Worm (Caenorhabditis elegans) whole organism, L1 larva: ENCODE results near the gene Y75D11A.6.

Source experiments
- C16A3.4 ChIP-seq: fragments of 150-350 bp; optimal IDR thresholded peaks from 2 replicates; lab custom pipeline; 2014; ENCODE audit warnings: missing biosample characterization, missing genetic modification characterization
- efl-3 ChIP-seq: fragments of 200-800 bp; sonication (Bioruptor generic); optimal IDR thresholded peaks from 2 replicates; lab custom pipeline; 2018; ENCODE audit warnings: mild to moderate bottlenecking, missing genetic modification characterization, missing compliant biosample characterization
- egl-27 ChIP-seq, 2 experiments: fragments of 150-350 bp in 1 of 2; sonication (generic microtip); optimal IDR thresholded peaks; 3 replicates each; lab custom pipeline; 2017 to 2018; ENCODE audit warnings: missing biosample characterization in 2 of 2, missing genetic modification characterization in 2 of 2, missing genetic modification reagents in 2 of 2
- fkh-10 ChIP-seq: sonication (generic microtip); optimal IDR thresholded peaks from 2 replicates; lab custom pipeline; 2017; ENCODE audit warnings: missing biosample characterization, missing genetic modification reagents, missing genetic modification characterization
- fkh-8 ChIP-seq: sonication (generic microtip); optimal IDR thresholded peaks from 2 replicates; lab custom pipeline; 2016; ENCODE audit warnings: mild to moderate bottlenecking, missing genetic modification characterization, missing compliant biosample characterization
- lin-15B ChIP-seq: fragments of 150-350 bp; sonication (generic microtip); optimal IDR thresholded peaks from 3 replicates; lab custom pipeline; 2014; ENCODE audit warnings: missing biosample characterization, missing genetic modification characterization
- lin-39 ChIP-seq: fragments of 150-350 bp; optimal IDR thresholded peaks from 2 replicates; lab custom pipeline; 2014; ENCODE audit warnings: missing biosample characterization, missing genetic modification reagents, missing genetic modification characterization
- mef-2 ChIP-seq: fragments of 150-350 bp; optimal IDR thresholded peaks from 2 replicates; lab custom pipeline; 2014; ENCODE audit warnings: missing biosample characterization, missing genetic modification characterization
- nhr-19 ChIP-seq: fragments of 200-800 bp; sonication (Bioruptor generic); conservative IDR thresholded peaks from 2 replicates; pipeline ENCODE4 v1.3.6; 2022; ENCODE audit warnings: missing genetic modification characterization, missing compliant biosample characterization
- nhr-85 ChIP-seq: sonication (generic microtip); peaks from one replicate; lab custom pipeline; 2016; ENCODE audit warnings: missing genetic modification characterization, inconsistent platforms, missing compliant biosample characterization
- pag-3 ChIP-seq: sonication (generic microtip); optimal IDR thresholded peaks from 2 replicates; lab custom pipeline; 2017; ENCODE audit warnings: missing genetic modification characterization, mild to moderate bottlenecking, missing compliant biosample characterization, antibody characterized with exemption, borderline replicate concordance; ENCODE audit not compliant: insufficient read depth
- rnt-1 ChIP-seq: sonication (generic microtip); optimal IDR thresholded peaks from 2 replicates; lab custom pipeline; 2016; ENCODE audit warnings: mild to moderate bottlenecking, missing genetic modification characterization, moderate library complexity, missing compliant biosample characterization
- sptf-1 ChIP-seq: fragments of 150-350 bp; optimal IDR thresholded peaks from 2 replicates; lab custom pipeline; 2014; ENCODE audit warnings: missing biosample characterization, missing genetic modification characterization
- unc-30 ChIP-seq: sonication (generic microtip); optimal IDR thresholded peaks from 2 replicates; lab custom pipeline; 2017; ENCODE audit warnings: missing biosample characterization, missing genetic modification characterization
- unc-62 ChIP-seq: fragments of 150-350 bp; optimal IDR thresholded peaks from 2 replicates; lab custom pipeline; 2014; ENCODE audit warnings: missing biosample characterization, missing genetic modification reagents, missing genetic modification characterization

Gene Y75D11A.6

DNA sequence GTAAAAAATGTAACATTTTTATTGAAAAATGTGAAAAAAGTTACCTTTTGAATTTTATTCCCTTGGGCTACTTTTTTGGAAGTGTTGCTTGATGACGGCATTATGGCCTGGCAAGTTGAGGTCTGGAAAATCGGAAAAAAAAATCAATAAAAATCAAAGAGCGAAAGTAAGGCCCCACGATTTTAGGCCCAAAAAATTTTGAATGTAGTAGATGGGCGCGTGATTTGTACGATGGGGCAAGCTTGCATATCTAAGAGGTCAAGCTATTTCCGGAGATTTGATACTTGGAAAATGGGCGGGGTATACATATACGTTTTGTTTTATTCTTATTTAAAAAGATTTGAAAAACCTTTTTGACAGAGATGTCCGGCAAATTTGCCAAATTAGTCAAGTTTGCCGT, 41.8 kb downstream of the Y75D11A.6 start, which contains the start of gene F07G6.5:
F07G6.5 (minus strand) TSS at position 101 of the 400 bp plus-strand sequence.
- TF ChIP-seq fkh-8 (tag; lab: Kevin White, UChicago) (no peak), pag-3 (tag; lab: Kevin White, UChicago) (no peak)

DNA sequence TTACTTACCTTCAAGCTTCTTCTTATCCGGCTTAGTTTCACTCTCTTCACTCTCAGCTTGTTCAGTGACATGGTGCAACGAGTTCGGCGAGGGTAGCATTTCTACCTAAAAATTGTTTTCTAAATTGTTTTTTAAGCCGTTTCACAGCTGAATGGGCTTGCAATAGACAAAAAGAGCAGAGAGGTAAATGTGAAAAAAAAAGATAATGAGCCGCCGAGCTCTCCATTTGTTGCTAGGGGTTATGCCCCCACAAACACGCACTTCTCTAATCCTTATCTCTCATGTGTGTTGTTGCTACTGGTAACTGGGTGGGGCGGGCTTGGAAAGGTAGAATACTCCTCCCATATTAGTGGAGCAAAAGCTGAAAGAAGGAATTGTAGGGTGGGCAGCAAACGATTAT, 44.5 kb downstream of the Y75D11A.6 start, which contains the start of gene C36C9.5:
C36C9.5 (minus strand) TSS at position 101 of the 400 bp plus-strand sequence.
- TF ChIP-seq mef-2 (tag; lab: Kevin White, UChicago) = no peak
- no peak for TF ChIP-seq unc-62
- no peak for TF ChIP-seq rnt-1
- no peak for TF ChIP-seq lin-15B (tag; lab: Kevin White, UChicago)

DNA sequence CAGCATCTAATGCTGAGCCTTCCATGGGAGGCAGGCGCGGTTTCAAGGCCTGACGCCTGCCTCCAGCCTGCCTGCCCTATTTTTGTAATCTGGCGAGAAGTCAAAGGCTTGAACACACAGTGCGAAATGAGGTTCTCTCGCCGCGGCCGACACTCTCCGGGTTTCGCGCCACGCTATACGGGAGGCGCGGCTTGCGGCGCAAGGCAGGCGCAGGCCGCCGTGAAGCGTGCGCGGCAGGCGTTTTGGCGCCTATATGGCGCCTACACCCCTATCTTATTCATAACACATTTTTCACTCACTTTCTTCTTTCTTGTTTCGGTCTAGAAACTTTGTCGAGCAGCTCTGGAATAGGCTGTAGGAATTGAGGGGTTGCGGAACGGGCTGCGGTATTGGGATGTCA, 45.3 kb downstream of the Y75D11A.6 start:
- no peak for TF ChIP-seq efl-3 (GFP tag; lab: Kevin White, UChicago)
- no peak for TF ChIP-seq nhr-85 (tag; lab: Kevin White, UChicago)
- no peak for TF ChIP-seq nhr-19 (GFP tag; lab: Robert Waterston, UW)
- no peak for TF ChIP-seq sptf-1 (tag; lab: Kevin White, UChicago)
- TF ChIP-seq fkh-10 (GFP tag; lab: Kevin White, UChicago) = no peak
- TF ChIP-seq lin-39 (tag; lab: Kevin White, UChicago) = no peak
- TF ChIP-seq C16A3.4 (tag; lab: Kevin White, UChicago) = no peak
- no peak for TF ChIP-seq egl-27 (tag; optimal IDR thresholded peaks at IDR 0.05; lab: Kevin White, UChicago)

DNA sequence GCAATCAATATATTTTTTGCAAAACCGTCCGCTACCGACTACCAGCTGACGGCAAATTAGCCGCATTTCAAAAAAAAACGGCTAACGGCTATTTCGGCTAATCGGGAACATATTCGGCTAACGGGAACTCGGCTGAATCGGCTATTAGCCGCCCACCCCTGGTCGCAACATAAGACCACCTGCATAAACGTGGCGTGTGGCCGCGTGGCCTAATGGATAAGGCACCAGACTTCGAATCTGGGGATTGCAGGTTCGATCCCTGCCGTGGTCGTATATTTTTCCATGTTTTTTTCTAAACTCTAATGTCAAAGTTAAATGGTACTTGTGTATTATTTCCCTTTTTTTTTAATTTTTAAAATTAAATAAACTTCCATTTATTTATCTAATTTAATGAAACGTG, 49.9 kb downstream of the Y75D11A.6 start:
- TF ChIP-seq mef-2 (tag; lab: Kevin White, UChicago) (no peak), unc-30 (tag; lab: Kevin White, UChicago) (no peak)
